Fruit fly (Drosophila melanogaster) whole organism, embryonic: ENCODE results near the gene CG7164.

ENCODE experiments used
- Abd-B ChIP-seq: fragments of 200-800 bp; sonication (Bioruptor generic); optimal IDR thresholded peaks from 2 replicates; lab custom pipeline; 2018; ENCODE audit warnings: missing biosample characterization, mild to moderate bottlenecking, missing genetic modification characterization, moderate library complexity
- Ada2b ChIP-seq: fragments of 200-800 bp; sonication (Bioruptor generic); IDR thresholded peaks from 2 replicates; pipeline ENCODE4 v1.3.6; 2022; ENCODE audit warnings: missing biosample characterization, missing genetic modification characterization
- Atf6 ChIP-seq: fragments of 200-800 bp; sonication (Bioruptor generic); IDR thresholded peaks from 2 replicates; pipeline ENCODE4 v1.3.6; 2022; ENCODE audit warnings: missing biosample characterization, missing genetic modification characterization
- Bdp1 ChIP-seq: fragments of 200-800 bp; sonication (Bioruptor generic); optimal IDR thresholded peaks from 3 replicates; lab custom pipeline; 2016; ENCODE audit warnings: missing biosample characterization, missing genetic modification characterization
- CG10366 ChIP-seq: fragments of 200-800 bp; sonication (Bioruptor generic); IDR thresholded peaks from 2 replicates; pipeline ENCODE4 v1.3.6; 2022; ENCODE audit warnings: missing biosample characterization, missing genetic modification characterization
- CG11085 ChIP-seq: fragments of 200-800 bp; sonication (Bioruptor generic); IDR thresholded peaks from 2 replicates; pipeline ENCODE4 v1.3.6; 2022; ENCODE audit warnings: missing biosample characterization, missing genetic modification characterization
- CG11093 ChIP-seq: fragments of 200-800 bp; sonication (Bioruptor generic); IDR thresholded peaks from 3 replicates; pipeline ENCODE4 v1.3.6; 2022; ENCODE audit warnings: missing biosample characterization, missing genetic modification characterization
- CG12236 ChIP-seq: fragments of 200-800 bp; sonication (Bioruptor generic); optimal IDR thresholded peaks from 2 replicates; lab custom pipeline; 2016; ENCODE audit warnings: missing biosample characterization, missing genetic modification characterization
- CG12769 ChIP-seq: fragments of 200-800 bp; sonication (Bioruptor generic); optimal IDR thresholded peaks from 2 replicates; lab custom pipeline; 2019; ENCODE audit warnings: missing biosample characterization, mild to moderate bottlenecking, missing genetic modification characterization, moderate library complexity
- CG12942 ChIP-seq: fragments of 200-800 bp; sonication (Bioruptor generic); optimal IDR thresholded peaks from 3 replicates; lab custom pipeline; 2016; ENCODE audit warnings: missing biosample characterization, missing genetic modification characterization
- CG15514 ChIP-seq: fragments of 200-800 bp; sonication (Bioruptor generic); optimal IDR thresholded peaks from 3 replicates; lab custom pipeline; 2017; ENCODE audit warnings: missing biosample characterization, missing genetic modification characterization, mild to moderate bottlenecking, moderate library complexity, missing genetic modification reagents
- CG16813 ChIP-seq: fragments of 200-800 bp; sonication (Bioruptor generic); IDR thresholded peaks from 3 replicates; pipeline ENCODE4 v1.3.6; 2022; ENCODE audit warnings: missing biosample characterization, missing genetic modification characterization; ENCODE audit not compliant: partially characterized antibody
- CG2120 ChIP-seq: fragments of 200-800 bp; sonication (Bioruptor generic); optimal IDR thresholded peaks from 3 replicates; lab custom pipeline; 2016; ENCODE audit warnings: missing biosample characterization, missing genetic modification characterization
- CG32532 ChIP-seq: fragments of 200-800 bp; sonication (Bioruptor generic); IDR thresholded peaks from 2 replicates; pipeline ENCODE4 v1.3.6; 2022; ENCODE audit warnings: missing biosample characterization, missing genetic modification characterization
- CG32767 ChIP-seq: fragments of 200-800 bp; sonication (Bioruptor generic); IDR thresholded peaks from 2 replicates; pipeline ENCODE4 v1.3.6; 2022; ENCODE audit warnings: missing biosample characterization, missing genetic modification characterization
- CG6683 ChIP-seq: fragments of 200-800 bp; sonication (Bioruptor generic); optimal IDR thresholded peaks from 2 replicates; lab custom pipeline; 2017; ENCODE audit warnings: missing biosample characterization, mild to moderate bottlenecking, missing genetic modification characterization, missing genetic modification reagents
- CG6813 ChIP-seq: fragments of 200-800 bp; sonication (Bioruptor generic); optimal IDR thresholded peaks from 2 replicates; lab custom pipeline; 2017; ENCODE audit warnings: missing biosample characterization, missing genetic modification characterization, mild to moderate bottlenecking, moderate library complexity, missing genetic modification reagents
- CG7271 ChIP-seq: fragments of 200-800 bp; sonication (Bioruptor generic); optimal IDR thresholded peaks from 2 replicates; lab custom pipeline; 2018; ENCODE audit warnings: missing biosample characterization, mild to moderate bottlenecking, missing genetic modification characterization, moderate library complexity
- CG7987 ChIP-seq: fragments of 200-800 bp; sonication (Bioruptor generic); optimal IDR thresholded peaks from 2 replicates; lab custom pipeline; 2018; ENCODE audit warnings: missing biosample characterization, mild to moderate bottlenecking, missing genetic modification characterization, moderate library complexity
- CG9215 ChIP-seq: fragments of 200-800 bp; sonication (Bioruptor generic); IDR thresholded peaks from 2 replicates; pipeline ENCODE4 v1.3.6; 2022; ENCODE audit warnings: missing biosample characterization, missing genetic modification characterization
- Camta ChIP-seq: fragments of 200-800 bp; sonication (Bioruptor generic); optimal IDR thresholded peaks from 2 replicates; lab custom pipeline; 2016; ENCODE audit warnings: missing biosample characterization, missing genetic modification characterization
- D ChIP-seq, 2 experiments: fragments of 200-800 bp in 1 of 2; fragments of >200 bp in 1 of 2; sonication (Bioruptor generic) in 1 of 2; optimal IDR thresholded peaks; 2 replicates in 1 of 2; 3 replicates in 1 of 2; lab custom pipeline; 2017; ENCODE audit warnings: mild to moderate bottlenecking in 1 of 2, missing biosample characterization in 1 of 2, missing genetic modification characterization in 1 of 2, missing genetic modification reagents in 1 of 2
- D19A ChIP-seq: fragments of 200-800 bp; optimal IDR thresholded peaks from 3 replicates; lab custom pipeline; 2019; ENCODE audit warnings: missing biosample characterization, mild to moderate bottlenecking, missing genetic modification characterization, moderate library complexity
- Dll ChIP-seq: fragments of 200-800 bp; sonication (Bioruptor generic); IDR thresholded peaks from 4 replicates; pipeline ENCODE4 v1.3.6; 2022; ENCODE audit warnings: missing biosample characterization, missing genetic modification characterization; ENCODE audit not compliant: partially characterized antibody
- Elba2 ChIP-seq: fragments of 200-800 bp; sonication (Bioruptor generic); optimal IDR thresholded peaks from 3 replicates; lab custom pipeline; 2016; ENCODE audit warnings: missing biosample characterization, missing genetic modification characterization
- GATAe ChIP-seq: fragments of 200-800 bp; sonication (Bioruptor generic); conservative IDR thresholded peaks from 2 replicates; pipeline ENCODE4 v1.3.6; 2022; ENCODE audit warnings: missing biosample characterization, missing genetic modification characterization
- Hmr ChIP-seq: fragments of 200-800 bp; sonication (Bioruptor generic); optimal IDR thresholded peaks from 3 replicates; lab custom pipeline; 2017; ENCODE audit warnings: mild to moderate bottlenecking, missing biosample characterization, missing genetic modification reagents, missing genetic modification characterization
- Hr3 ChIP-seq: fragments of 200-800 bp; sonication (Bioruptor generic); optimal IDR thresholded peaks from 3 replicates; lab custom pipeline; 2016; ENCODE audit warnings: missing biosample characterization, missing genetic modification characterization
- MESR4 ChIP-seq: fragments of 200-800 bp; sonication (Bioruptor generic); optimal IDR thresholded peaks from 2 replicates; lab custom pipeline; 2018; ENCODE audit warnings: missing biosample characterization, mild to moderate bottlenecking, missing genetic modification characterization, moderate library complexity
- Nf-YA ChIP-seq: fragments of 200-800 bp; sonication (Bioruptor generic); IDR thresholded peaks from 2 replicates; pipeline ENCODE4 v1.3.6; 2022; ENCODE audit warnings: missing biosample characterization, missing genetic modification characterization
- NfI ChIP-seq: fragments of 200-800 bp; sonication (Bioruptor generic); optimal IDR thresholded peaks from 3 replicates; lab custom pipeline; 2018; ENCODE audit warnings: missing biosample characterization, mild to moderate bottlenecking, missing genetic modification characterization, moderate library complexity
- Opbp ChIP-seq: fragments of 200-800 bp; sonication (Bioruptor generic); IDR thresholded peaks from 3 replicates; pipeline ENCODE4 v1.3.6; 2022; ENCODE audit warnings: missing biosample characterization, missing genetic modification characterization; ENCODE audit not compliant: partially characterized antibody
- Optix ChIP-seq: fragments of 200-800 bp; sonication (Bioruptor generic); IDR thresholded peaks from 3 replicates; pipeline ENCODE4 v1.3.6; 2022; ENCODE audit warnings: missing biosample characterization, missing genetic modification characterization
- Poxn ChIP-seq: fragments of 200-800 bp; sonication (Bioruptor generic); IDR thresholded peaks from 2 replicates; pipeline ENCODE4 v1.3.6; 2022; ENCODE audit warnings: missing biosample characterization, missing genetic modification characterization
- Ptx1 ChIP-seq: fragments of 200-800 bp; sonication (Bioruptor generic); IDR thresholded peaks from 2 replicates; pipeline ENCODE4 v1.3.6; 2022; ENCODE audit warnings: missing biosample characterization, missing genetic modification characterization
- abd-A ChIP-seq: fragments of 200-800 bp; sonication (Bioruptor generic); optimal IDR thresholded peaks from 3 replicates; lab custom pipeline; 2019; ENCODE audit warnings: missing biosample characterization, mild to moderate bottlenecking, missing genetic modification characterization, moderate library complexity
- al ChIP-seq: fragments of 200-800 bp; sonication (Bioruptor generic); IDR thresholded peaks from 2 replicates; pipeline ENCODE4 v1.3.6; 2022; ENCODE audit warnings: missing biosample characterization, missing genetic modification characterization
- bab2 ChIP-seq: fragments of 200-800 bp; sonication (Bioruptor generic); optimal IDR thresholded peaks from 2 replicates; lab custom pipeline; 2016; ENCODE audit warnings: missing biosample characterization, missing genetic modification characterization
- chinmo ChIP-seq: fragments of 200-800 bp; sonication (Bioruptor generic); IDR thresholded peaks from 4 replicates; pipeline ENCODE4 v1.3.6; 2022; ENCODE audit warnings: missing biosample characterization, missing genetic modification characterization; ENCODE audit not compliant: partially characterized antibody
- esg ChIP-seq: fragments of 200-800 bp; sonication (Bioruptor generic); conservative IDR thresholded peaks from 2 replicates; pipeline ENCODE4 v1.3.6; 2022; ENCODE audit warnings: missing biosample characterization, missing genetic modification characterization
- exex ChIP-seq: fragments of 200-800 bp; sonication (Bioruptor generic); optimal IDR thresholded peaks from 4 replicates; lab custom pipeline; 2018; ENCODE audit warnings: missing biosample characterization, mild to moderate bottlenecking, missing genetic modification characterization, moderate library complexity
- gcm2 ChIP-seq: fragments of 200-800 bp; sonication (Bioruptor generic); optimal IDR thresholded peaks from 2 replicates; lab custom pipeline; 2016; ENCODE audit warnings: missing biosample characterization, missing genetic modification characterization
- h ChIP-seq: fragments of >200 bp; optimal IDR thresholded peaks from 2 replicates; lab custom pipeline; 2017
- inv ChIP-seq: fragments of 200-800 bp; sonication (Bioruptor generic); IDR thresholded peaks from 2 replicates; pipeline ENCODE4 v1.3.6; 2022; ENCODE audit warnings: missing biosample characterization, missing genetic modification characterization; ENCODE audit not compliant: partially characterized antibody
- jumu ChIP-seq: fragments of 200-800 bp; sonication (Bioruptor generic); optimal IDR thresholded peaks from 3 replicates; lab custom pipeline; 2016; ENCODE audit warnings: missing biosample characterization, missing genetic modification characterization
- lbe ChIP-seq: fragments of 200-800 bp; sonication (Bioruptor generic); optimal IDR thresholded peaks from 2 replicates; lab custom pipeline; 2016; ENCODE audit warnings: missing biosample characterization, mild to moderate bottlenecking, missing genetic modification characterization
- luna ChIP-seq: fragments of 200-800 bp; sonication (Bioruptor generic); optimal IDR thresholded peaks from 2 replicates; lab custom pipeline; 2016; ENCODE audit warnings: missing biosample characterization, missing genetic modification characterization
- nerfin-1 ChIP-seq: fragments of 200-800 bp; sonication (Bioruptor generic); optimal IDR thresholded peaks from 3 replicates; lab custom pipeline; 2019; ENCODE audit warnings: missing biosample characterization, mild to moderate bottlenecking, missing genetic modification characterization, moderate library complexity
- sens ChIP-seq: fragments of 200-800 bp; sonication (Bioruptor generic); peaks from one replicate; lab custom pipeline; 2016; ENCODE audit warnings: missing biosample characterization, missing genetic modification characterization
- stwl ChIP-seq: fragments of 200-800 bp; sonication (Bioruptor generic); optimal IDR thresholded peaks from 3 replicates; lab custom pipeline; 2018; ENCODE audit warnings: missing biosample characterization, mild to moderate bottlenecking, missing genetic modification characterization, moderate library complexity
- zen2 ChIP-seq: fragments of 200-800 bp; sonication (Bioruptor generic); IDR thresholded peaks from 3 replicates; pipeline ENCODE4 v1.3.6; 2022; ENCODE audit warnings: missing biosample characterization, missing genetic modification characterization; ENCODE audit not compliant: partially characterized antibody

Gene CG7164

dm6 chr2L:7810519-7810918, 29.3 kb downstream of the CG7164 start, which contains the start of gene Cdc14 (continued):
- TF ChIP-seq CG11085 (no peak), zen2 (GFP tag; lab: Robert Waterston, UW) (peak; percentile 53; the same call in 1 of the 3 replicates), abd-A (tag; lab: Kevin White, UChicago) (peak; percentile 52), Optix (GFP tag; lab: Robert Waterston, UW) (no peak), lbe (no peak), inv (GFP tag; lab: Robert Waterston, UW) (peak; percentile 17; the same call in 1 of the 2 replicates), CG12236 (GFP tag; lab: Kevin White, UChicago) (peak; percentile 57), CG10366 (GFP tag; lab: Robert Waterston, UW) (no peak), Camta (GFP tag; lab: Kevin White, UChicago) (no peak), gcm2 (GFP tag; lab: Kevin White, UChicago) (no peak), stwl (peak; percentile 9), Dll (GFP tag; lab: Robert Waterston, UW) (peak; percentile 43; the same call in 1 of the 4 replicates), NfI (GFP tag; lab: Kevin White, UChicago) (no peak), al (no peak), CG7271 (tag; lab: Kevin White, UChicago) (no peak), CG32532 (GFP tag; lab: Robert Waterston, UW) (no peak), Hr3 (GFP tag; lab: Kevin White, UChicago) (no peak), CG12942 (GFP tag; lab: Kevin White, UChicago) (no peak), CG2120 (no peak), esg (GFP tag; lab: Robert Waterston, UW) (no peak), CG7987 (peak; percentile 46), h (lab: Kevin White, UChicago) (no peak), D19A (tag; lab: Kevin White, UChicago) (peak; percentile 14), GATAe (GFP tag; lab: Robert Waterston, UW) (no peak), CG9215 (GFP tag; lab: Robert Waterston, UW) (no peak), CG16813 (peak; percentile 53; the same call in 2 of the 3 replicates), MESR4 (GFP tag; lab: Kevin White, UChicago) (peak; percentile 49), jumu (no peak), CG15514 (peak; percentile 98), CG6683 (GFP tag; lab: Kevin White, UChicago) (no peak), Elba2 (GFP tag; lab: Kevin White, UChicago) (no peak), CG12769 (tag; lab: Kevin White, UChicago) (no peak), Ptx1 (GFP tag; lab: Robert Waterston, UW) (no peak), CG32767 (GFP tag; lab: Robert Waterston, UW) (no peak), bab2 (no peak), Poxn (no peak), sens (GFP tag; lab: Kevin White, UChicago) (peak; percentile 61), CG11093 (GFP tag; lab: Robert Waterston, UW) (no peak), nerfin-1 (tag; lab: Kevin White, UChicago) (no peak), Atf6 (GFP tag; lab: Robert Waterston, UW) (no peak), CG6813 (GFP tag; lab: Kevin White, UChicago) (no peak), Bdp1 (no peak), exex (tag; lab: Kevin White, UChicago) (no peak), D (optimal IDR thresholded peaks at IDR 0.05; lab: Kevin White, UChicago) (no peak), D (GFP tag; optimal IDR thresholded peaks at IDR 0.05; lab: Kevin White, UChicago) (no peak), chinmo (GFP tag; lab: Robert Waterston, UW) (peak; percentile 77; the same call in 2 of the 4 replicates), Ada2b (no peak), luna (GFP tag; lab: Kevin White, UChicago) (no peak), Abd-B (GFP tag; lab: Kevin White, UChicago) (no peak), Opbp (peak; percentile 59), Nf-YA (GFP tag; lab: Robert Waterston, UW) (no peak), Hmr (GFP tag; lab: Kevin White, UChicago) (no peak)
